Fruit fly (Drosophila melanogaster) whole organism, embryonic: Measurements from ENCODE around the gene CG32793.
A peak's percentile ranks its signal among the peaks of the same experiment; 100 is the strongest.

Source experiments
- Asciz ChIP-seq: fragments of 200-800 bp; sonication (Bioruptor generic); optimal IDR thresholded peaks from 2 replicates; lab custom pipeline; 2017; ENCODE audit warnings: missing biosample characterization, mild to moderate bottlenecking, missing genetic modification characterization, missing genetic modification reagents
- Atf6 ChIP-seq: fragments of 200-800 bp; sonication (Bioruptor generic); IDR thresholded peaks from 2 replicates; pipeline ENCODE4 v1.3.6; 2022; ENCODE audit warnings: missing biosample characterization, missing genetic modification characterization
- B-H1 ChIP-seq: fragments of 200-800 bp; sonication (Bioruptor generic); IDR thresholded peaks from 3 replicates; pipeline ENCODE4 v1.3.6; 2022; ENCODE audit warnings: missing biosample characterization, missing genetic modification characterization
- B-H2 ChIP-seq: fragments of 200-800 bp; sonication (Bioruptor generic); optimal IDR thresholded peaks from 2 replicates; lab custom pipeline; 2018; ENCODE audit warnings: missing biosample characterization, mild to moderate bottlenecking, missing genetic modification characterization
- Bdp1 ChIP-seq: fragments of 200-800 bp; sonication (Bioruptor generic); optimal IDR thresholded peaks from 3 replicates; lab custom pipeline; 2016; ENCODE audit warnings: missing biosample characterization, missing genetic modification characterization
- CG11695 ChIP-seq: fragments of 200-800 bp; sonication (Bioruptor generic); IDR thresholded peaks from 3 replicates; pipeline ENCODE4 v1.3.6; 2022; ENCODE audit warnings: missing biosample characterization, missing genetic modification characterization
- CG14014 ChIP-seq: fragments of 200-800 bp; sonication (Bioruptor generic); IDR thresholded peaks from 2 replicates; pipeline ENCODE4 v1.3.6; 2022; ENCODE audit warnings: missing biosample characterization, missing genetic modification characterization
- CG1647 ChIP-seq: fragments of 200-800 bp; sonication (Bioruptor generic); optimal IDR thresholded peaks from 3 replicates; lab custom pipeline; 2016; ENCODE audit warnings: missing biosample characterization, missing genetic modification characterization
- CG17802 ChIP-seq: fragments of 200-800 bp; sonication (Bioruptor generic); optimal IDR thresholded peaks from 2 replicates; lab custom pipeline; 2018; ENCODE audit warnings: missing biosample characterization, mild to moderate bottlenecking, missing genetic modification characterization, moderate library complexity
- CG18011 ChIP-seq: fragments of 200-800 bp; sonication (Bioruptor generic); optimal IDR thresholded peaks from 2 replicates; lab custom pipeline; 2017; ENCODE audit warnings: missing biosample characterization, missing genetic modification characterization, mild to moderate bottlenecking, moderate library complexity, missing genotype
- CG2678 ChIP-seq: fragments of 200-800 bp; sonication (Bioruptor generic); optimal IDR thresholded peaks from 3 replicates; lab custom pipeline; 2019; ENCODE audit warnings: missing biosample characterization, mild to moderate bottlenecking, missing genetic modification characterization, moderate library complexity
- CG30403 ChIP-seq: fragments of 200-800 bp; sonication (Bioruptor generic); optimal IDR thresholded peaks from 3 replicates; lab custom pipeline; 2016; ENCODE audit warnings: missing biosample characterization, missing genetic modification characterization
- CG3163 ChIP-seq: fragments of 200-800 bp; sonication (Bioruptor generic); optimal IDR thresholded peaks from 3 replicates; lab custom pipeline; 2016; ENCODE audit warnings: missing biosample characterization, missing genetic modification characterization
- CG3281 ChIP-seq: fragments of 200-800 bp; sonication (Bioruptor generic); optimal IDR thresholded peaks from 3 replicates; lab custom pipeline; 2017; ENCODE audit warnings: missing biosample characterization, mild to moderate bottlenecking, missing genetic modification characterization
- CG34376 ChIP-seq: fragments of 200-800 bp; sonication (Bioruptor generic); optimal IDR thresholded peaks from 2 replicates; lab custom pipeline; 2018; ENCODE audit warnings: missing biosample characterization, mild to moderate bottlenecking, missing genetic modification characterization
- CG3995 ChIP-seq: fragments of 200-800 bp; sonication (Bioruptor generic); optimal IDR thresholded peaks from 3 replicates; lab custom pipeline; 2016; ENCODE audit warnings: missing biosample characterization, missing genetic modification characterization
- CG4282 ChIP-seq: fragments of 200-800 bp; sonication (Bioruptor generic); optimal IDR thresholded peaks from 2 replicates; lab custom pipeline; 2016; ENCODE audit warnings: missing biosample characterization, missing genetic modification characterization
- CG4617 ChIP-seq: fragments of 200-800 bp; sonication (Bioruptor generic); optimal IDR thresholded peaks from 3 replicates; lab custom pipeline; 2016; ENCODE audit warnings: missing biosample characterization, missing genetic modification characterization, borderline replicate concordance
- CG5245 ChIP-seq: fragments of 200-800 bp; sonication (Bioruptor generic); optimal IDR thresholded peaks from 3 replicates; lab custom pipeline; 2016; ENCODE audit warnings: missing biosample characterization, missing genetic modification characterization
- CG6175 ChIP-seq: fragments of 200-800 bp; sonication (Bioruptor generic); IDR thresholded peaks from 3 replicates; pipeline ENCODE4 v1.3.6; 2022; ENCODE audit warnings: missing biosample characterization, missing genetic modification characterization
- CG8089 ChIP-seq: fragments of 200-800 bp; sonication (Bioruptor generic); optimal IDR thresholded peaks from 3 replicates; lab custom pipeline; 2016; ENCODE audit warnings: missing biosample characterization, missing genetic modification characterization
- CG8290 ChIP-seq, 3 experiments: fragments of 200-800 bp; sonication (Bioruptor generic); optimal IDR thresholded peaks; 2 replicates each; lab custom pipeline; 2016 to 2019; ENCODE audit warnings: missing biosample characterization in 3 of 3, missing genetic modification characterization in 3 of 3, mild to moderate bottlenecking in 2 of 3, moderate library complexity in 1 of 3
- CG9876 ChIP-seq: fragments of 200-800 bp; sonication (Bioruptor generic); optimal IDR thresholded peaks from 2 replicates; lab custom pipeline; 2016; ENCODE audit warnings: missing biosample characterization, missing genetic modification characterization
- CkIIα-i1 ChIP-seq: fragments of 200-800 bp; sonication (Bioruptor generic); IDR thresholded peaks from 2 replicates; pipeline ENCODE4 v1.3.6; 2022; ENCODE audit warnings: missing biosample characterization, missing genetic modification characterization
- Dp ChIP-seq: fragments of 200-800 bp; sonication (Bioruptor generic); optimal IDR thresholded peaks from 2 replicates; lab custom pipeline; 2018; ENCODE audit warnings: missing biosample characterization, mild to moderate bottlenecking, missing genetic modification characterization, moderate library complexity
- E2f1 ChIP-seq: fragments of 200-800 bp; sonication (Bioruptor generic); IDR thresholded peaks from 2 replicates; pipeline ENCODE4 v1.3.6; 2022; ENCODE audit warnings: missing biosample characterization, missing genetic modification characterization
- GATAe ChIP-seq: fragments of 200-800 bp; sonication (Bioruptor generic); conservative IDR thresholded peaks from 2 replicates; pipeline ENCODE4 v1.3.6; 2022; ENCODE audit warnings: missing biosample characterization, missing genetic modification characterization
- H15 ChIP-seq: fragments of 200-800 bp; sonication (Bioruptor generic); IDR thresholded peaks from 3 replicates; pipeline ENCODE4 v1.3.6; 2022; ENCODE audit warnings: missing biosample characterization, missing genetic modification characterization
- H2.0 ChIP-seq: fragments of 200-800 bp; sonication (Bioruptor generic); IDR thresholded peaks from 2 replicates; pipeline ENCODE4 v1.3.6; 2022; ENCODE audit warnings: missing biosample characterization, missing genetic modification characterization
- Hr3 ChIP-seq: fragments of 200-800 bp; sonication (Bioruptor generic); optimal IDR thresholded peaks from 3 replicates; lab custom pipeline; 2016; ENCODE audit warnings: missing biosample characterization, missing genetic modification characterization
- Kr ChIP-seq: fragments of 200-800 bp; sonication (Bioruptor generic); optimal IDR thresholded peaks from 2 replicates; lab custom pipeline; 2017; ENCODE audit warnings: missing biosample characterization, mild to moderate bottlenecking, missing genetic modification characterization
- Oli ChIP-seq: fragments of 200-800 bp; sonication (Bioruptor generic); optimal IDR thresholded peaks from 2 replicates; lab custom pipeline; 2018; ENCODE audit warnings: missing biosample characterization, mild to moderate bottlenecking, missing genetic modification characterization, moderate library complexity
- Ptx1 ChIP-seq: fragments of 200-800 bp; sonication (Bioruptor generic); IDR thresholded peaks from 2 replicates; pipeline ENCODE4 v1.3.6; 2022; ENCODE audit warnings: missing biosample characterization, missing genetic modification characterization
- Six4 ChIP-seq: fragments of 200-800 bp; sonication (Bioruptor generic); optimal IDR thresholded peaks from 2 replicates; lab custom pipeline; 2016; ENCODE audit warnings: missing biosample characterization, missing genetic modification characterization
- Sox102F ChIP-seq: fragments of 200-800 bp; sonication (Bioruptor generic); optimal IDR thresholded peaks from 2 replicates; lab custom pipeline; 2018; ENCODE audit warnings: missing biosample characterization, mild to moderate bottlenecking, missing genetic modification characterization, moderate library complexity
- Spps ChIP-seq: fragments of 200-800 bp; sonication (Bioruptor generic); optimal IDR thresholded peaks from 2 replicates; lab custom pipeline; 2018; ENCODE audit warnings: missing biosample characterization, mild to moderate bottlenecking, missing genetic modification characterization
- amos ChIP-seq: fragments of 200-800 bp; sonication (Bioruptor generic); IDR thresholded peaks from 2 replicates; pipeline ENCODE4 v1.3.6; 2022; ENCODE audit warnings: missing biosample characterization, missing genetic modification characterization; ENCODE audit not compliant: partially characterized antibody
- bowl ChIP-seq: fragments of 200-800 bp; sonication (Bioruptor generic); IDR thresholded peaks from 2 replicates; pipeline ENCODE4 v1.3.6; 2022; ENCODE audit warnings: missing biosample characterization, missing genetic modification characterization
- crol ChIP-seq: fragments of 200-800 bp; sonication (Bioruptor generic); IDR thresholded peaks from 2 replicates; pipeline ENCODE4 v1.3.6; 2022; ENCODE audit warnings: missing biosample characterization, missing genetic modification characterization
- cwo ChIP-seq: fragments of 200-800 bp; sonication (Bioruptor generic); optimal IDR thresholded peaks from 3 replicates; lab custom pipeline; 2017; ENCODE audit warnings: missing biosample characterization, missing genetic modification characterization, mild to moderate bottlenecking, moderate library complexity, missing genetic modification reagents
- dm ChIP-seq: fragments of 200-800 bp; sonication (Bioruptor generic); optimal IDR thresholded peaks from 3 replicates; lab custom pipeline; 2016; ENCODE audit warnings: missing biosample characterization, missing genetic modification characterization
- ems ChIP-seq: fragments of 200-800 bp; sonication (Bioruptor generic); optimal IDR thresholded peaks from 3 replicates; lab custom pipeline; 2016; ENCODE audit warnings: missing biosample characterization, missing genetic modification characterization
- fd102C ChIP-seq: fragments of 200-800 bp; sonication (Bioruptor generic); optimal IDR thresholded peaks from 2 replicates; lab custom pipeline; 2018; ENCODE audit warnings: missing biosample characterization, mild to moderate bottlenecking, missing genetic modification characterization, moderate library complexity
- gsb-n ChIP-seq: fragments of 200-800 bp; sonication (Bioruptor generic); optimal IDR thresholded peaks from 3 replicates; lab custom pipeline; 2018; ENCODE audit warnings: missing biosample characterization, mild to moderate bottlenecking, missing genetic modification characterization
- her ChIP-seq: fragments of 200-800 bp; sonication (Bioruptor generic); optimal IDR thresholded peaks from 2 replicates; lab custom pipeline; 2016; ENCODE audit warnings: missing biosample characterization, missing genetic modification characterization
- hkb ChIP-seq, 2 experiments: fragments of 200-800 bp in 1 of 2; fragments of >200 bp in 1 of 2; sonication (Bioruptor generic) in 1 of 2; IDR thresholded peaks in 1 of 2; optimal IDR thresholded peaks in 1 of 2; 2 replicates each; pipeline versions ENCODE4 v1.3.6 to Lab custom; 2017 to 2022; ENCODE audit warnings: missing biosample characterization in 1 of 2, missing genetic modification characterization in 1 of 2
- otp ChIP-seq: fragments of 200-800 bp; sonication (Bioruptor generic); IDR thresholded peaks from 3 replicates; pipeline ENCODE4, ENCODE4 v1.3.6; 2022; ENCODE audit warnings: missing biosample characterization, missing genetic modification characterization
- pfk ChIP-seq: fragments of 200-800 bp; sonication (Bioruptor generic); optimal IDR thresholded peaks from 2 replicates; lab custom pipeline; 2018; ENCODE audit warnings: missing biosample characterization, mild to moderate bottlenecking, missing genetic modification characterization, moderate library complexity
- schlank ChIP-seq: fragments of 200-800 bp; sonication (Bioruptor generic); optimal IDR thresholded peaks from 2 replicates; lab custom pipeline; 2018; ENCODE audit warnings: missing biosample characterization, mild to moderate bottlenecking, missing genetic modification characterization
- vfl ChIP-seq: fragments of 200-800 bp; sonication (Bioruptor generic); optimal IDR thresholded peaks from 2 replicates; lab custom pipeline; 2016; ENCODE audit warnings: missing biosample characterization, missing genetic modification characterization

The CG32793 gene

dm6 chrX:2919742-2920141 lies 9.9 kb upstream of the CG32793 start, which contains the start of gene CG3588 (continued):
- TF ChIP-seq B-H2 (GFP tag; lab: Kevin White, UChicago) (peak; percentile 24), CG4617 (GFP tag; lab: Kevin White, UChicago) (no peak), B-H1 (GFP tag; lab: Robert Waterston, UW) (peak; percentile 57), Bdp1 (GFP tag; lab: Kevin White, UChicago) (peak; percentile 13), fd102C (GFP tag; lab: Kevin White, UChicago) (no peak), Dp (GFP tag; lab: Kevin White, UChicago) (no peak), CG3995 (peak; percentile 5), dm (GFP tag; lab: Kevin White, UChicago) (peak; percentile 43), Sox102F (GFP tag; lab: Kevin White, UChicago) (peak; percentile 60), CG18011 (GFP tag; lab: Kevin White, UChicago) (peak; percentile 46), CG9876 (GFP tag; lab: Kevin White, UChicago) (peak; percentile 30), CG4282 (GFP tag; lab: Kevin White, UChicago) (peak; percentile 6), CG2678 (tag; lab: Kevin White, UChicago) (peak; percentile 84), CG11695 (peak; percentile 73), CG3281 (GFP tag; lab: Kevin White, UChicago) (peak; percentile 78), CG6175 (GFP tag; lab: Robert Waterston, UW) (0 out of 3 replicates have a peak, but pooled peaks have one; percentile 61), CG8290 (GFP tag; optimal IDR thresholded peaks at IDR 0.05; lab: Kevin White, UChicago) (no peak), CG8290 (tag; optimal IDR thresholded peaks at IDR 0.05; lab: Kevin White, UChicago) (peak in 1 of 2 experiments; percentile 66), vfl (GFP tag; lab: Kevin White, UChicago) (peak; percentile 66), ems (GFP tag; lab: Kevin White, UChicago) (peak; percentile 67), Ptx1 (GFP tag; lab: Robert Waterston, UW) (peak; percentile 77), CG34376 (GFP tag; lab: Kevin White, UChicago) (peak; percentile 48), CG3163 (peak; percentile 44), otp (GFP tag; lab: Robert Waterston, UW) (peak; percentile 51; the same call in 1 of the 3 replicates), CG8089 (GFP tag; lab: Kevin White, UChicago) (peak; percentile 18), Hr3 (GFP tag; lab: Kevin White, UChicago) (peak; percentile 53), GATAe (GFP tag; lab: Robert Waterston, UW) (no peak), pfk (GFP tag; lab: Kevin White, UChicago) (no peak), her (GFP tag; lab: Kevin White, UChicago) (peak; percentile 85), hkb (optimal IDR thresholded peaks at IDR 0.05; lab: Kevin White, UChicago) (no peak), hkb (GFP tag; IDR thresholded peaks at IDR 0.05; lab: Robert Waterston, UW) (peak; percentile 72), schlank (peak; percentile 54), Kr (GFP tag; lab: Kevin White, UChicago) (no peak), amos (no peak), Asciz (GFP tag; lab: Kevin White, UChicago) (peak; percentile 37), E2f1 (GFP tag; lab: Robert Waterston, UW) (peak; percentile 77), bowl (GFP tag; lab: Robert Waterston, UW) (0 out of 2 replicates have a peak, but pooled peaks have one; percentile 32), CG14014 (peak; percentile 88), H2.0 (GFP tag; lab: Robert Waterston, UW) (peak; percentile 81), CG30403 (peak; percentile 78), CG1647 (peak; percentile 69), Atf6 (peak; percentile 79), CG17802 (tag; lab: Kevin White, UChicago) (peak; percentile 11), Six4 (peak; percentile 42), H15 (GFP tag; lab: Robert Waterston, UW) (peak; percentile 68), crol (no peak), Spps (tag; lab: Kevin White, UChicago) (no peak), cwo (GFP tag; lab: Kevin White, UChicago) (peak; percentile 57), CkIIα-i1 (GFP tag; lab: Robert Waterston, UW) (0 out of 2 replicates have a peak, but pooled peaks have one; percentile 28), CG5245 (GFP tag; lab: Kevin White, UChicago) (peak; percentile 44), Oli (tag; lab: Kevin White, UChicago) (peak; percentile 65), gsb-n (no peak)
